Worm (Caenorhabditis elegans) whole organism, L3 larva: ENCODE measurements around the gene rop-1.

Source experiments
- aly-2 ChIP-seq: fragments of 150-350 bp; optimal IDR thresholded peaks from 2 replicates; lab custom pipeline; 2014; ENCODE audit warnings: missing biosample characterization, missing genetic modification characterization
- ama-1 ChIP-seq: fragments of 150-350 bp; optimal IDR thresholded peaks from 2 replicates; lab custom pipeline; 2018
- ceh-16 ChIP-seq: sonication (generic microtip); optimal IDR thresholded peaks from 2 replicates; lab custom pipeline; 2017; ENCODE audit warnings: missing biosample characterization, missing genetic modification characterization
- ceh-82 ChIP-seq: fragments of 150-350 bp; optimal IDR thresholded peaks from 2 replicates; lab custom pipeline; 2014; ENCODE audit warnings: missing biosample characterization, missing genetic modification characterization
- daf-12 ChIP-seq: fragments of 150-350 bp; optimal IDR thresholded peaks from 2 replicates; lab custom pipeline; 2014; ENCODE audit warnings: missing biosample characterization, missing genetic modification reagents, missing genetic modification characterization
- egl-27 ChIP-seq: sonication (generic microtip); optimal IDR thresholded peaks from 4 replicates; lab custom pipeline; 2017; ENCODE audit warnings: missing biosample characterization, missing genetic modification reagents, missing genetic modification characterization
- egl-5 ChIP-seq: fragments of 150-350 bp; optimal IDR thresholded peaks from 2 replicates; lab custom pipeline; 2017; ENCODE audit warnings: missing biosample characterization, missing genetic modification reagents, missing genetic modification characterization, inconsistent platforms
- elt-1 ChIP-seq: fragments of 150-350 bp; optimal IDR thresholded peaks from 2 replicates; lab custom pipeline; 2014; ENCODE audit warnings: missing biosample characterization, missing genetic modification characterization
- elt-2 ChIP-seq: sonication (generic microtip); optimal IDR thresholded peaks from 2 replicates; lab custom pipeline; 2016; ENCODE audit warnings: missing genetic modification reagents, mild to moderate bottlenecking, missing genetic modification characterization, missing compliant biosample characterization
- eor-1 ChIP-seq, 2 experiments: fragments of 150-350 bp; optimal IDR thresholded peaks; 2 replicates each; lab custom pipeline; 2014 to 2018; ENCODE audit warnings: missing biosample characterization in 2 of 2, missing genetic modification characterization in 2 of 2
- fkh-10 ChIP-seq: sonication (generic microtip); optimal IDR thresholded peaks from 2 replicates; lab custom pipeline; 2017; ENCODE audit warnings: missing biosample characterization, missing genetic modification reagents, missing genetic modification characterization
- fkh-2 ChIP-seq: fragments of 150-350 bp; optimal IDR thresholded peaks from 2 replicates; lab custom pipeline; 2014; ENCODE audit warnings: missing biosample characterization, missing genetic modification reagents, missing genetic modification characterization
- hmg-11 ChIP-seq: sonication (generic microtip); optimal IDR thresholded peaks from 2 replicates; lab custom pipeline; 2016; ENCODE audit warnings: missing genetic modification characterization, missing compliant biosample characterization
- jun-1 ChIP-seq: fragments of 150-350 bp; optimal IDR thresholded peaks from 2 replicates; lab custom pipeline; 2014; ENCODE audit warnings: missing biosample characterization, missing genetic modification reagents, missing genetic modification characterization
- lin-15B ChIP-seq: fragments of 150-350 bp; optimal IDR thresholded peaks from 2 replicates; lab custom pipeline; 2014; ENCODE audit warnings: missing biosample characterization, missing genetic modification characterization
- lsy-12 ChIP-seq: sonication (generic microtip); optimal IDR thresholded peaks from 2 replicates; lab custom pipeline; 2016; ENCODE audit warnings: mild to moderate bottlenecking, missing genetic modification characterization, missing compliant biosample characterization
- mml-1 ChIP-seq: fragments of 150-350 bp; sonication (generic microtip); optimal IDR thresholded peaks from 3 replicates; lab custom pipeline; 2014; ENCODE audit warnings: missing biosample characterization, missing genetic modification characterization
- nfya-1 ChIP-seq: sonication (generic microtip); optimal IDR thresholded peaks from 2 replicates; lab custom pipeline; 2017; ENCODE audit warnings: missing genetic modification characterization, mild to moderate bottlenecking, missing compliant biosample characterization, antibody characterized with exemption, moderate library complexity; ENCODE audit not compliant: insufficient read depth
- nhr-11 ChIP-seq: fragments of 150-350 bp; optimal IDR thresholded peaks from 2 replicates; lab custom pipeline; 2014; ENCODE audit warnings: missing biosample characterization, missing genetic modification characterization
- nhr-12 ChIP-seq: fragments of 150-350 bp; optimal IDR thresholded peaks from 2 replicates; lab custom pipeline; 2014; ENCODE audit warnings: missing biosample characterization, missing genetic modification characterization
- nhr-23 ChIP-seq: fragments of 150-350 bp; optimal IDR thresholded peaks from 2 replicates; lab custom pipeline; 2014; ENCODE audit warnings: missing biosample characterization, missing genetic modification reagents, missing genetic modification characterization
- nhr-237 ChIP-seq: fragments of 150-350 bp; optimal IDR thresholded peaks from 2 replicates; lab custom pipeline; 2014; ENCODE audit warnings: missing biosample characterization, missing genetic modification characterization
- nhr-25 ChIP-seq: sonication (generic microtip); optimal IDR thresholded peaks from 2 replicates; lab custom pipeline; 2017; ENCODE audit warnings: missing biosample characterization, missing genetic modification characterization
- nhr-28 ChIP-seq: fragments of 150-350 bp; optimal IDR thresholded peaks from 2 replicates; lab custom pipeline; 2014; ENCODE audit warnings: missing biosample characterization, missing genetic modification characterization
- nhr-43 ChIP-seq: sonication (generic microtip); optimal IDR thresholded peaks from 2 replicates; lab custom pipeline; 2016; ENCODE audit warnings: mild to moderate bottlenecking, missing genetic modification characterization, missing compliant biosample characterization; ENCODE audit not compliant: poor library complexity, severe bottlenecking
- nhr-76 ChIP-seq: fragments of 150-350 bp; sonication (generic microtip); optimal IDR thresholded peaks from 5 replicates; lab custom pipeline; 2014; ENCODE audit warnings: missing biosample characterization, missing genetic modification characterization
- nhr-77 ChIP-seq: fragments of 150-350 bp; optimal IDR thresholded peaks from 2 replicates; lab custom pipeline; 2014; ENCODE audit warnings: missing biosample characterization, missing genetic modification characterization
- pha-4 ChIP-seq: fragments of 150-350 bp; optimal IDR thresholded peaks from 2 replicates; lab custom pipeline; 2014; ENCODE audit warnings: missing biosample characterization, missing genetic modification reagents, missing genetic modification characterization
- pqm-1 ChIP-seq: fragments of 150-350 bp; optimal IDR thresholded peaks from 2 replicates; lab custom pipeline; 2017; ENCODE audit warnings: missing biosample characterization, missing genetic modification characterization, inconsistent platforms
- sea-2 ChIP-seq: fragments of 150-350 bp; sonication (generic microtip); optimal IDR thresholded peaks from 4 replicates; lab custom pipeline; 2014; ENCODE audit warnings: missing biosample characterization, missing genetic modification reagents, missing genetic modification characterization
- skn-1 ChIP-seq: fragments of 150-350 bp; optimal IDR thresholded peaks from 2 replicates; lab custom pipeline; 2014; ENCODE audit warnings: missing biosample characterization, missing genetic modification characterization
- snpc-4 ChIP-seq: fragments of 150-350 bp; optimal IDR thresholded peaks from 2 replicates; lab custom pipeline; 2014; ENCODE audit warnings: missing biosample characterization, missing genetic modification characterization
- unc-62 ChIP-seq: fragments of 150-350 bp; sonication (generic microtip); optimal IDR thresholded peaks from 4 replicates; lab custom pipeline; 2014; ENCODE audit warnings: missing biosample characterization, missing genetic modification reagents, missing genetic modification characterization
- ztf-11 ChIP-seq: fragments of 150-350 bp; optimal IDR thresholded peaks from 2 replicates; lab custom pipeline; 2014; ENCODE audit warnings: missing biosample characterization, missing genetic modification characterization
- ztf-4 ChIP-seq: fragments of 150-350 bp; optimal IDR thresholded peaks from 2 replicates; lab custom pipeline; 2014; ENCODE audit warnings: missing biosample characterization, missing genetic modification characterization

rop-1 gene

ce11 chrV:10270214-10270613 is 15.4 kb upstream of the rop-1 start, which contains the start of gene ric-4:
Gene ric-4 (minus strand): TSS chrV:10270314.
- no peak for TF ChIP-seq egl-5
- TF ChIP-seq nfya-1 (tag; lab: Kevin White, UChicago), result no peak
- TF ChIP-seq ceh-16 (tag; lab: Kevin White, UChicago), result no peak
- no peak for TF ChIP-seq lsy-12 (tag; lab: Kevin White, UChicago)
- TF ChIP-seq ceh-82 (tag; lab: Kevin White, UChicago), result no peak
- TF ChIP-seq nhr-237 (tag; lab: Kevin White, UChicago), result no peak
- TF ChIP-seq elt-2 (tag; lab: Kevin White, UChicago), result no peak
- TF ChIP-seq nhr-12 (tag; lab: Kevin White, UChicago), result no peak
- TF ChIP-seq ztf-4 (tag; lab: Kevin White, UChicago), result no peak
- no peak for TF ChIP-seq daf-12 (tag; lab: Kevin White, UChicago)
- TF ChIP-seq nhr-11 (tag; lab: Kevin White, UChicago), result no peak
- TF ChIP-seq nhr-28 (tag; lab: Kevin White, UChicago), result no peak
- TF ChIP-seq nhr-43 (tag; lab: Kevin White, UChicago), result no peak
- TF ChIP-seq snpc-4 (tag; lab: Kevin White, UChicago), result no peak
- TF ChIP-seq nhr-76 (tag; lab: Kevin White, UChicago), result no peak
- TF ChIP-seq elt-1 (tag; lab: Kevin White, UChicago), result no peak
- TF ChIP-seq aly-2 (tag; lab: Kevin White, UChicago), result no peak

ce11 chrV:10266050-10266449 is 11.2 kb upstream of the rop-1 start:
- TF ChIP-seq ceh-16 (tag; lab: Kevin White, UChicago), result no peak

ce11 chrV:10265019-10265418 is 10.2 kb upstream of the rop-1 start:
- TF ChIP-seq elt-1 (tag; lab: Kevin White, UChicago) (no peak), pha-4 (tag; lab: Kevin White, UChicago) (peak; percentile 58), nhr-12 (tag; lab: Kevin White, UChicago) (no peak), egl-5 (no peak), lin-15B (tag; lab: Kevin White, UChicago) (no peak), pqm-1 (tag; lab: Kevin White, UChicago) (no peak)

ce11 chrV:10260460-10260859 is 5.6 kb upstream of the rop-1 start, which contains the start of gene sri-18:
Gene sri-18 (minus strand): TSS chrV:10260560.
- TF ChIP-seq ama-1 (lab: Kevin White, UChicago), result no peak
- TF ChIP-seq aly-2 (tag; lab: Kevin White, UChicago), result no peak
- no peak for TF ChIP-seq ceh-16 (tag; lab: Kevin White, UChicago)
- TF ChIP-seq nhr-76 (tag; lab: Kevin White, UChicago), result no peak
- no peak for TF ChIP-seq unc-62 (GFP tag; lab: Kevin White, UChicago)
- no peak for TF ChIP-seq fkh-2 (tag; lab: Kevin White, UChicago)
- no peak for TF ChIP-seq lsy-12 (tag; lab: Kevin White, UChicago)
- no peak for TF ChIP-seq eor-1 (tag; optimal IDR thresholded peaks at IDR 0.05; lab: Kevin White, UChicago)
- TF ChIP-seq nhr-237 (tag; lab: Kevin White, UChicago), result no peak
- no peak for TF ChIP-seq hmg-11 (tag; lab: Kevin White, UChicago)
- TF ChIP-seq skn-1 (tag; lab: Kevin White, UChicago), result no peak
- no peak for TF ChIP-seq nhr-28 (tag; lab: Kevin White, UChicago)
- TF ChIP-seq sea-2 (GFP tag; lab: Kevin White, UChicago), result no peak
- TF ChIP-seq jun-1 (tag; lab: Kevin White, UChicago), result no peak
- TF ChIP-seq mml-1 (tag; lab: Kevin White, UChicago), result no peak
- TF ChIP-seq egl-27 (tag; lab: Kevin White, UChicago), result no peak
- no peak for TF ChIP-seq elt-1 (tag; lab: Kevin White, UChicago)
- TF ChIP-seq fkh-10 (GFP tag; lab: Kevin White, UChicago), result no peak
- TF ChIP-seq ztf-4 (tag; lab: Kevin White, UChicago), result no peak

ce11 chrV:10256050-10256449 is 1.2 kb upstream of the rop-1 start, which contains the start of gene nhr-232:
Gene nhr-232 (plus strand): TSS chrV:10256170.
- TF ChIP-seq nhr-77 (tag; lab: Kevin White, UChicago), result no peak
- no peak for TF ChIP-seq ztf-11
- no peak for TF ChIP-seq daf-12 (tag; lab: Kevin White, UChicago)
- TF ChIP-seq elt-2 (tag; lab: Kevin White, UChicago), result peak; percentile 81
- no peak for TF ChIP-seq nhr-25 (tag; lab: Kevin White, UChicago)
- TF ChIP-seq egl-5, result no peak
- TF ChIP-seq jun-1 (tag; lab: Kevin White, UChicago), result peak; percentile 27
- TF ChIP-seq nhr-23, result no peak
- no peak for TF ChIP-seq nhr-237 (tag; lab: Kevin White, UChicago)
- TF ChIP-seq pqm-1 (tag; lab: Kevin White, UChicago), result peak; percentile 84
- TF ChIP-seq pha-4 (tag; lab: Kevin White, UChicago), result peak; percentile 70
- no peak for TF ChIP-seq egl-27 (tag; lab: Kevin White, UChicago)
